Fruit fly (Drosophila melanogaster) whole organism, embryonic: ENCODE data around the gene stumps.

Experiments
- Atf6 ChIP-seq: fragments of 200-800 bp; sonication (Bioruptor generic); IDR thresholded peaks from 2 replicates; pipeline ENCODE4 v1.3.6; 2022; ENCODE audit warnings: missing biosample characterization, missing genetic modification characterization
- Blimp-1 ChIP-seq: fragments of 200-800 bp; sonication (Bioruptor generic); optimal IDR thresholded peaks from 3 replicates; lab custom pipeline; 2018; ENCODE audit warnings: missing biosample characterization, missing genetic modification characterization, mild to moderate bottlenecking, moderate library complexity, missing genetic modification reagents
- CG13424 ChIP-seq: fragments of 200-800 bp; sonication (Bioruptor generic); optimal IDR thresholded peaks from 2 replicates; lab custom pipeline; 2019; ENCODE audit warnings: missing biosample characterization, mild to moderate bottlenecking, missing genetic modification characterization, moderate library complexity
- CG13775 ChIP-seq: fragments of 200-800 bp; sonication (Bioruptor generic); optimal IDR thresholded peaks from 3 replicates; lab custom pipeline; 2017; ENCODE audit warnings: missing biosample characterization, mild to moderate bottlenecking, missing genetic modification characterization
- CG15696 ChIP-seq: fragments of 200-800 bp; sonication (Bioruptor generic); optimal IDR thresholded peaks from 2 replicates; lab custom pipeline; 2019; ENCODE audit warnings: missing biosample characterization, mild to moderate bottlenecking, missing genetic modification characterization, moderate library complexity
- CG17186 ChIP-seq: fragments of 200-800 bp; sonication (Bioruptor generic); optimal IDR thresholded peaks from 3 replicates; lab custom pipeline; 2017; ENCODE audit warnings: missing biosample characterization, missing genetic modification reagents, missing genetic modification characterization
- CG17568 ChIP-seq: fragments of 200-800 bp; sonication (Bioruptor generic); optimal IDR thresholded peaks from 2 replicates; lab custom pipeline; 2018; ENCODE audit warnings: missing biosample characterization, mild to moderate bottlenecking, missing genetic modification characterization, moderate library complexity
- CG17802 ChIP-seq: fragments of 200-800 bp; sonication (Bioruptor generic); optimal IDR thresholded peaks from 2 replicates; lab custom pipeline; 2018; ENCODE audit warnings: missing biosample characterization, mild to moderate bottlenecking, missing genetic modification characterization, moderate library complexity
- CG1792 ChIP-seq: fragments of 200-800 bp; sonication (Bioruptor generic); optimal IDR thresholded peaks from 2 replicates; lab custom pipeline; 2016; ENCODE audit warnings: missing biosample characterization, missing genetic modification characterization
- CG18764 ChIP-seq: fragments of 200-800 bp; sonication (Bioruptor generic); optimal IDR thresholded peaks from 3 replicates; lab custom pipeline; 2016; ENCODE audit warnings: missing biosample characterization, missing genetic modification characterization
- CG31224 ChIP-seq: fragments of 200-800 bp; sonication (Bioruptor generic); IDR thresholded peaks from 2 replicates; pipeline ENCODE4 v1.3.6; 2022; ENCODE audit warnings: missing biosample characterization, missing genetic modification characterization
- CG33213 ChIP-seq: fragments of 200-800 bp; sonication (Bioruptor generic); optimal IDR thresholded peaks from 3 replicates; lab custom pipeline; 2016; ENCODE audit warnings: missing biosample characterization, missing genetic modification characterization
- CG4707 ChIP-seq: fragments of 200-800 bp; sonication (Bioruptor generic); optimal IDR thresholded peaks from 2 replicates; lab custom pipeline; 2018; ENCODE audit warnings: missing biosample characterization, mild to moderate bottlenecking, missing genetic modification characterization, moderate library complexity
- CG4730 ChIP-seq: fragments of 200-800 bp; sonication (Bioruptor generic); IDR thresholded peaks from 2 replicates; pipeline ENCODE4 v1.3.6; 2022; ENCODE audit warnings: missing biosample characterization, missing genetic modification characterization
- CG6175 ChIP-seq: fragments of 200-800 bp; sonication (Bioruptor generic); IDR thresholded peaks from 3 replicates; pipeline ENCODE4 v1.3.6; 2022; ENCODE audit warnings: missing biosample characterization, missing genetic modification characterization
- CG7786 ChIP-seq: fragments of 200-800 bp; sonication (Bioruptor generic); optimal IDR thresholded peaks from 2 replicates; lab custom pipeline; 2016; ENCODE audit warnings: missing biosample characterization, missing genetic modification characterization
- CG8478 ChIP-seq: fragments of >200 bp; optimal IDR thresholded peaks from 2 replicates; lab custom pipeline; 2018
- Dad ChIP-seq: fragments of 200-800 bp; sonication (Bioruptor generic); optimal IDR thresholded peaks from 3 replicates; lab custom pipeline; 2016; ENCODE audit warnings: missing biosample characterization, missing genetic modification characterization
- E2f1 ChIP-seq: fragments of 200-800 bp; sonication (Bioruptor generic); IDR thresholded peaks from 2 replicates; pipeline ENCODE4 v1.3.6; 2022; ENCODE audit warnings: missing biosample characterization, missing genetic modification characterization
- H2.0 ChIP-seq: fragments of 200-800 bp; sonication (Bioruptor generic); IDR thresholded peaks from 2 replicates; pipeline ENCODE4 v1.3.6; 2022; ENCODE audit warnings: missing biosample characterization, missing genetic modification characterization
- HHEX ChIP-seq: fragments of 200-800 bp; sonication (Bioruptor generic); optimal IDR thresholded peaks from 3 replicates; lab custom pipeline; 2017; ENCODE audit warnings: missing biosample characterization, mild to moderate bottlenecking, missing genetic modification characterization, missing genetic modification reagents
- Hand ChIP-seq: fragments of 200-800 bp; sonication (Bioruptor generic); optimal IDR thresholded peaks from 2 replicates; lab custom pipeline; 2017; ENCODE audit warnings: mild to moderate bottlenecking, missing biosample characterization, missing genetic modification reagents, missing genetic modification characterization
- Hr39 ChIP-seq: fragments of >200 bp; optimal IDR thresholded peaks from 2 replicates; lab custom pipeline; 2017
- Hr78 ChIP-seq, 2 experiments: fragments of 200-800 bp in 1 of 2; fragments of >200 bp in 1 of 2; sonication (Bioruptor generic) in 1 of 2; optimal IDR thresholded peaks; 2 replicates each; lab custom pipeline; 2017 to 2019; ENCODE audit warnings: missing biosample characterization in 2 of 2, missing genetic modification characterization in 2 of 2, mild to moderate bottlenecking in 1 of 2, moderate library complexity in 1 of 2
- Lim3 ChIP-seq: fragments of 200-800 bp; sonication (Bioruptor generic); IDR thresholded peaks from 2 replicates; pipeline ENCODE4 v1.3.6; 2022; ENCODE audit warnings: missing biosample characterization, missing genetic modification characterization
- Nf-YC ChIP-seq: fragments of 200-800 bp; optimal IDR thresholded peaks from 3 replicates; lab custom pipeline; 2019; ENCODE audit warnings: missing biosample characterization, mild to moderate bottlenecking, missing genetic modification characterization, moderate library complexity
- NfI ChIP-seq: fragments of 200-800 bp; sonication (Bioruptor generic); optimal IDR thresholded peaks from 3 replicates; lab custom pipeline; 2018; ENCODE audit warnings: missing biosample characterization, mild to moderate bottlenecking, missing genetic modification characterization, moderate library complexity
- PHDP ChIP-seq: fragments of 200-800 bp; sonication (Bioruptor generic); optimal IDR thresholded peaks from 3 replicates; lab custom pipeline; 2018; ENCODE audit warnings: missing biosample characterization, mild to moderate bottlenecking, missing genetic modification characterization, moderate library complexity
- Poxn ChIP-seq: fragments of 200-800 bp; sonication (Bioruptor generic); IDR thresholded peaks from 2 replicates; pipeline ENCODE4 v1.3.6; 2022; ENCODE audit warnings: missing biosample characterization, missing genetic modification characterization
- Spps ChIP-seq: fragments of 200-800 bp; sonication (Bioruptor generic); optimal IDR thresholded peaks from 2 replicates; lab custom pipeline; 2018; ENCODE audit warnings: missing biosample characterization, mild to moderate bottlenecking, missing genetic modification characterization
- bigmax ChIP-seq: fragments of 200-800 bp; sonication (Bioruptor generic); optimal IDR thresholded peaks from 2 replicates; lab custom pipeline; 2018; ENCODE audit warnings: missing biosample characterization, mild to moderate bottlenecking, missing genetic modification characterization
- btn ChIP-seq: fragments of 200-800 bp; sonication (Bioruptor generic); optimal IDR thresholded peaks from 2 replicates; lab custom pipeline; 2016; ENCODE audit warnings: missing biosample characterization, missing genetic modification characterization
- chm ChIP-seq: fragments of 200-800 bp; sonication (Bioruptor generic); IDR thresholded peaks from 2 replicates; pipeline ENCODE4 v1.3.6; 2022; ENCODE audit warnings: missing biosample characterization, missing genetic modification characterization
- gsb ChIP-seq: fragments of 200-800 bp; sonication (Bioruptor generic); IDR thresholded peaks from 2 replicates; pipeline ENCODE4 v1.3.6; 2022; ENCODE audit warnings: missing biosample characterization, missing genetic modification characterization
- jumu ChIP-seq: fragments of 200-800 bp; sonication (Bioruptor generic); optimal IDR thresholded peaks from 3 replicates; lab custom pipeline; 2016; ENCODE audit warnings: missing biosample characterization, missing genetic modification characterization
- ken ChIP-seq: fragments of 200-800 bp; sonication (Bioruptor generic); IDR thresholded peaks from 3 replicates; pipeline ENCODE4 v1.3.6; 2022; ENCODE audit warnings: missing biosample characterization, missing genetic modification characterization
- lab ChIP-seq: fragments of 200-800 bp; sonication (Bioruptor generic); optimal IDR thresholded peaks from 3 replicates; lab custom pipeline; 2017; ENCODE audit warnings: missing biosample characterization, missing genetic modification characterization, mild to moderate bottlenecking, moderate library complexity, missing genetic modification reagents
- nerfin-1 ChIP-seq: fragments of 200-800 bp; sonication (Bioruptor generic); optimal IDR thresholded peaks from 3 replicates; lab custom pipeline; 2019; ENCODE audit warnings: missing biosample characterization, mild to moderate bottlenecking, missing genetic modification characterization, moderate library complexity
- nerfin-2 ChIP-seq: fragments of 200-800 bp; sonication (Bioruptor generic); IDR thresholded peaks from 2 replicates; pipeline ENCODE4 v1.3.6; 2022; ENCODE audit warnings: missing biosample characterization, missing genetic modification characterization; ENCODE audit not compliant: partially characterized antibody
- sob ChIP-seq: fragments of 200-800 bp; sonication (Bioruptor generic); IDR thresholded peaks from 2 replicates; pipeline ENCODE4 v1.3.6; 2022; ENCODE audit warnings: missing biosample characterization, missing genetic modification characterization
- wor ChIP-seq: fragments of 200-800 bp; sonication (Bioruptor generic); IDR thresholded peaks from 2 replicates; pipeline ENCODE4 v1.3.6; 2022; ENCODE audit warnings: missing biosample characterization, missing genetic modification characterization
- zen ChIP-seq: fragments of 200-800 bp; sonication (Bioruptor generic); optimal IDR thresholded peaks from 3 replicates; lab custom pipeline; 2018; ENCODE audit warnings: missing biosample characterization, mild to moderate bottlenecking, missing genetic modification characterization, moderate library complexity

stumps gene

dm6 chr3R:14574962-14575717, 1.9 kb upstream of the stumps start (continued):
- peak; percentile 2 for TF ChIP-seq CG33213 (GFP tag; lab: Kevin White, UChicago)
- no peak for TF ChIP-seq Hr39
- TF ChIP-seq btn, result no peak
- peak; percentile 74 for TF ChIP-seq lab
- peak; percentile 47; the same call in 1 of the 2 replicates for TF ChIP-seq H2.0
- TF ChIP-seq CG4730 (GFP tag; lab: Robert Waterston, UW), result peak; percentile 63
- peak; percentile 79 for TF ChIP-seq CG13775
- TF ChIP-seq CG17186, result no peak
- peak; percentile 58 for TF ChIP-seq NfI (GFP tag; lab: Kevin White, UChicago)
- TF ChIP-seq sob (GFP tag; lab: Robert Waterston, UW), result peak; percentile 50; the same call in 1 of the 2 replicates
- peak in 1 of 2 experiments; percentile 5 for TF ChIP-seq Hr78 (GFP tag; optimal IDR thresholded peaks at IDR 0.05; lab: Kevin White, UChicago)
- no peak for TF ChIP-seq Lim3 (GFP tag; lab: Robert Waterston, UW)
- peak; percentile 85 for TF ChIP-seq CG13424 (tag; lab: Kevin White, UChicago)
- peak; percentile 20 for TF ChIP-seq Spps (tag; lab: Kevin White, UChicago)
- TF ChIP-seq jumu (GFP tag; lab: Kevin White, UChicago), result peak; percentile 39
- peak; percentile 61 for TF ChIP-seq zen (tag; lab: Kevin White, UChicago)
- peak; percentile 75 for TF ChIP-seq PHDP
- TF ChIP-seq ken (GFP tag; lab: Robert Waterston, UW), result peak; percentile 65; the same call in 2 of the 3 replicates
- no peak for TF ChIP-seq CG17802 (tag; lab: Kevin White, UChicago)
- peak; percentile 58 for TF ChIP-seq CG7786 (GFP tag; lab: Kevin White, UChicago)
- peak; percentile 97 for TF ChIP-seq bigmax
- no peak for TF ChIP-seq CG17568
- peak; percentile 55 for TF ChIP-seq HHEX (GFP tag; lab: Kevin White, UChicago)
- peak; percentile 60 for TF ChIP-seq CG31224 (GFP tag; lab: Robert Waterston, UW)
- no peak for TF ChIP-seq gsb (GFP tag; lab: Robert Waterston, UW)
- no peak for TF ChIP-seq Poxn (GFP tag; lab: Robert Waterston, UW)
- TF ChIP-seq CG6175 (GFP tag; lab: Robert Waterston, UW), result no peak
- peak; percentile 74 for TF ChIP-seq CG15696 (tag; lab: Kevin White, UChicago)
- TF ChIP-seq E2f1 (GFP tag; lab: Robert Waterston, UW), result peak; percentile 65
- peak; percentile 73 for TF ChIP-seq Blimp-1 (GFP tag; lab: Kevin White, UChicago)
- TF ChIP-seq CG18764 (GFP tag; lab: Kevin White, UChicago), result peak; percentile 66
- no peak for TF ChIP-seq CG8478 (lab: Kevin White, UChicago)
- peak; percentile 39; the same call in 1 of the 2 replicates for TF ChIP-seq wor
- TF ChIP-seq Dad, result peak; percentile 14
- peak; percentile 22 for TF ChIP-seq CG1792 (GFP tag; lab: Kevin White, UChicago)
- TF ChIP-seq Hand (GFP tag; lab: Kevin White, UChicago), result peak; percentile 16
- TF ChIP-seq Atf6, result peak; percentile 72
- TF ChIP-seq CG4707 (GFP tag; lab: Kevin White, UChicago), result no peak
- TF ChIP-seq nerfin-1, result peak; percentile 63
- peak; percentile 51 for TF ChIP-seq Nf-YC (tag; lab: Kevin White, UChicago)
- no peak; the same call in 1 of the 2 replicates for TF ChIP-seq chm (GFP tag; lab: Robert Waterston, UW)
- no peak for TF ChIP-seq nerfin-2 (GFP tag; lab: Robert Waterston, UW)
- TF ChIP-seq, all 482 proteins: peak for 300
